Worm (Caenorhabditis elegans) whole organism, L4 larva: Measurements from ENCODE around the gene C28A5.6.

ENCODE experiments used
- D1046.2 ChIP-seq: fragments of 200-800 bp; sonication (Bioruptor generic); IDR thresholded peaks from 2 replicates; pipeline ENCODE4 v1.3.6; 2022; ENCODE audit warnings: missing genetic modification characterization, missing compliant biosample characterization
- F37D6.2 ChIP-seq: sonication (generic microtip); optimal IDR thresholded peaks from 2 replicates; lab custom pipeline; 2016; ENCODE audit warnings: mild to moderate bottlenecking, missing genetic modification characterization, missing compliant biosample characterization
- F44E2.7 ChIP-seq: fragments of 200-800 bp; sonication (Bioruptor generic); IDR thresholded peaks from 2 replicates; pipeline ENCODE4 v2.1.2; 2022; ENCODE audit warnings: missing genetic modification characterization, missing compliant biosample characterization
- F49E8.2 ChIP-seq: sonication (generic microtip); optimal IDR thresholded peaks from 2 replicates; lab custom pipeline; 2016; ENCODE audit warnings: missing compliant biosample characterization, mild to moderate bottlenecking, missing genetic modification characterization, borderline replicate concordance
- T20F7.1 ChIP-seq: fragments of 200-800 bp; sonication (Bioruptor generic); optimal IDR thresholded peaks from 2 replicates; lab custom pipeline; 2018; ENCODE audit warnings: mild to moderate bottlenecking, missing genetic modification characterization, missing compliant biosample characterization
- Y75B8A.6 ChIP-seq: fragments of 200-800 bp; sonication (Bioruptor generic); IDR thresholded peaks from 2 replicates; pipeline ENCODE4 v1.3.6; 2022; ENCODE audit warnings: missing genetic modification reagents, missing genetic modification characterization, missing compliant biosample characterization
- ZK546.5 ChIP-seq, 2 experiments: sonication (generic microtip); optimal IDR thresholded peaks; 2 replicates each; lab custom pipeline; 2017; ENCODE audit warnings: missing biosample characterization in 2 of 2, missing genetic modification characterization in 2 of 2
- aly-2 ChIP-seq: sonication (generic microtip); optimal IDR thresholded peaks from 2 replicates; lab custom pipeline; 2018; ENCODE audit warnings: missing biosample characterization, missing genetic modification characterization
- ama-1 ChIP-seq: fragments of 150-350 bp; optimal IDR thresholded peaks from 2 replicates; lab custom pipeline; 2014; ENCODE audit warnings: inconsistent platforms, mixed read lengths
- arid-1 ChIP-seq: fragments of 200-800 bp; sonication (Bioruptor generic); conservative IDR thresholded peaks from 2 replicates; pipeline ENCODE4 v1.3.6; 2022; ENCODE audit warnings: missing genetic modification reagents, missing genetic modification characterization, missing compliant biosample characterization
- attf-4 ChIP-seq: sonication (generic microtip); optimal IDR thresholded peaks from 3 replicates; lab custom pipeline; 2017; ENCODE audit warnings: missing biosample characterization, missing genetic modification characterization
- ceh-20 ChIP-seq: fragments of 200-800 bp; sonication (Bioruptor generic); IDR thresholded peaks from 2 replicates; pipeline ENCODE4 v1.3.6; 2022; ENCODE audit warnings: missing genetic modification reagents, missing genetic modification characterization, missing compliant biosample characterization
- ceh-28 ChIP-seq: fragments of 150-350 bp; optimal IDR thresholded peaks from 2 replicates; lab custom pipeline; 2014; ENCODE audit warnings: missing biosample characterization, missing genetic modification reagents, missing genetic modification characterization
- ces-1 ChIP-seq: fragments of 150-350 bp; sonication (generic microtip); optimal IDR thresholded peaks from 4 replicates; lab custom pipeline; 2014; ENCODE audit warnings: missing biosample characterization, missing genetic modification reagents, missing genetic modification characterization
- ctbp-1 ChIP-seq: fragments of 200-800 bp; sonication (Bioruptor generic); IDR thresholded peaks from 2 replicates; pipeline ENCODE4 v1.3.6; 2022; ENCODE audit warnings: missing genetic modification reagents, missing genetic modification characterization, missing compliant biosample characterization
- daf-12 ChIP-seq: fragments of 150-350 bp; optimal IDR thresholded peaks from 2 replicates; lab custom pipeline; 2014; ENCODE audit warnings: missing biosample characterization, missing genetic modification reagents, missing genetic modification characterization
- daf-8 ChIP-seq: fragments of 200-800 bp; sonication (Bioruptor generic); IDR thresholded peaks from 2 replicates; pipeline ENCODE4 v1.3.6; 2022; ENCODE audit warnings: missing genetic modification characterization, missing compliant biosample characterization
- dmd-9 ChIP-seq: fragments of 200-800 bp; sonication (Bioruptor generic); IDR thresholded peaks from 2 replicates; pipeline ENCODE4 v1.3.6; 2022; ENCODE audit warnings: missing genetic modification reagents, missing genetic modification characterization, missing compliant biosample characterization
- dpl-1 ChIP-seq: fragments of 150-350 bp; optimal IDR thresholded peaks from 2 replicates; lab custom pipeline; 2014; ENCODE audit warnings: missing biosample characterization, missing genetic modification reagents, missing genetic modification characterization
- egl-27 ChIP-seq: sonication (generic microtip); optimal IDR thresholded peaks from 3 replicates; lab custom pipeline; 2017; ENCODE audit warnings: missing biosample characterization, missing genetic modification reagents, missing genetic modification characterization
- egl-43 ChIP-seq: fragments of 200-800 bp; sonication (Bioruptor generic); IDR thresholded peaks from 2 replicates; pipeline ENCODE4 v1.3.6; 2022; ENCODE audit warnings: missing genetic modification reagents, missing genetic modification characterization, missing compliant biosample characterization
- gei-8 ChIP-seq: fragments of 200-800 bp; sonication (Bioruptor generic); optimal IDR thresholded peaks from 2 replicates; lab custom pipeline; 2018; ENCODE audit warnings: mild to moderate bottlenecking, missing genetic modification characterization, missing compliant biosample characterization
- hif-1 ChIP-seq, 2 experiments: sonication (generic microtip); optimal IDR thresholded peaks; 2 replicates each; lab custom pipeline; 2016 to 2017; ENCODE audit warnings: missing compliant biosample characterization in 2 of 2, missing genetic modification characterization in 2 of 2, missing genetic modification reagents in 2 of 2, missing genotype in 2 of 2, mild to moderate bottlenecking in 1 of 2
- hlh-30 ChIP-seq: sonication (generic microtip); optimal IDR thresholded peaks from 2 replicates; lab custom pipeline; 2017; ENCODE audit warnings: antibody characterized with exemption, mild to moderate bottlenecking, missing genetic modification characterization, missing compliant biosample characterization; ENCODE audit not compliant: insufficient read depth
- lim-7 ChIP-seq: fragments of 200-800 bp; sonication (Bioruptor generic); IDR thresholded peaks from 2 replicates; pipeline ENCODE4 v1.3.6; 2022; ENCODE audit warnings: missing genetic modification characterization, missing compliant biosample characterization
- lin-13 ChIP-seq: fragments of 150-350 bp; optimal IDR thresholded peaks from 2 replicates; lab custom pipeline; 2014; ENCODE audit warnings: missing biosample characterization, missing genetic modification reagents, missing genetic modification characterization
- lin-15B ChIP-seq: fragments of 150-350 bp; sonication (generic microtip); optimal IDR thresholded peaks from 3 replicates; lab custom pipeline; 2014; ENCODE audit warnings: missing biosample characterization, missing genetic modification characterization
- lin-39 ChIP-seq: fragments of 150-350 bp; optimal IDR thresholded peaks from 2 replicates; lab custom pipeline; 2014; ENCODE audit warnings: missing biosample characterization, missing genetic modification reagents, missing genetic modification characterization
- lir-3 ChIP-seq: sonication (generic microtip); optimal IDR thresholded peaks from 2 replicates; lab custom pipeline; 2016; ENCODE audit warnings: mild to moderate bottlenecking, missing genetic modification characterization, missing compliant biosample characterization
- madf-5 ChIP-seq, 2 experiments: fragments of 200-800 bp; sonication (Bioruptor generic); IDR thresholded peaks; 2 replicates each; pipeline ENCODE4 v1.3.6; 2022; ENCODE audit warnings: missing compliant biosample characterization in 2 of 2, missing genetic modification characterization in 2 of 2
- mdt-29 ChIP-seq: fragments of 200-800 bp; sonication (Bioruptor generic); IDR thresholded peaks from 2 replicates; pipeline ENCODE4 v1.3.6; 2022; ENCODE audit warnings: missing genetic modification reagents, missing genetic modification characterization, missing compliant biosample characterization
- mep-1 ChIP-seq: fragments of 150-350 bp; sonication (generic microtip); optimal IDR thresholded peaks from 3 replicates; lab custom pipeline; 2014; ENCODE audit warnings: missing biosample characterization, missing genetic modification characterization
- mxl-2 ChIP-seq: fragments of 200-800 bp; sonication (Bioruptor generic); conservative IDR thresholded peaks from 2 replicates; pipeline ENCODE4 v1.3.6; 2022; ENCODE audit warnings: missing genetic modification reagents, missing genetic modification characterization, missing compliant biosample characterization
- nhr-10 ChIP-seq: fragments of 150-350 bp; optimal IDR thresholded peaks from 2 replicates; lab custom pipeline; 2014; ENCODE audit warnings: missing biosample characterization, missing genetic modification characterization
- nhr-102 ChIP-seq: sonication (generic microtip); optimal IDR thresholded peaks from 2 replicates; lab custom pipeline; 2016; ENCODE audit warnings: mild to moderate bottlenecking, missing genetic modification characterization, moderate library complexity, missing compliant biosample characterization
- nhr-48 ChIP-seq: sonication (generic microtip); optimal IDR thresholded peaks from 2 replicates; lab custom pipeline; 2016; ENCODE audit warnings: mild to moderate bottlenecking, missing genetic modification characterization, missing compliant biosample characterization
- nhr-77 ChIP-seq: fragments of 150-350 bp; optimal IDR thresholded peaks from 2 replicates; lab custom pipeline; 2014; ENCODE audit warnings: missing biosample characterization, missing genetic modification characterization
- pha-4 ChIP-seq, 2 experiments: fragments of 150-350 bp in 1 of 2; fragments of 200-800 bp in 1 of 2; sonication (Bioruptor generic) in 1 of 2; IDR thresholded peaks in 1 of 2; optimal IDR thresholded peaks in 1 of 2; 2 replicates each; pipeline versions ENCODE4 v1.3.6 to Lab custom; 2014 to 2022; ENCODE audit warnings: missing genetic modification characterization in 2 of 2, missing genetic modification reagents in 2 of 2, missing biosample characterization in 1 of 2, missing compliant biosample characterization in 1 of 2
- php-3 ChIP-seq: fragments of 200-800 bp; sonication (Bioruptor generic); IDR thresholded peaks from 2 replicates; pipeline ENCODE4 v1.3.6; 2022; ENCODE audit warnings: missing genetic modification reagents, missing genetic modification characterization, missing compliant biosample characterization
- rbr-2 ChIP-seq: sonication (generic microtip); optimal IDR thresholded peaks from 2 replicates; lab custom pipeline; 2016; ENCODE audit warnings: missing genotype, missing genetic modification characterization, missing compliant biosample characterization
- set-16 ChIP-seq: fragments of 200-800 bp; sonication (Bioruptor generic); IDR thresholded peaks from 2 replicates; pipeline ENCODE4 v1.3.6; 2022; ENCODE audit warnings: missing genetic modification reagents, missing genetic modification characterization, missing compliant biosample characterization
- skn-1 ChIP-seq: fragments of 150-350 bp; optimal IDR thresholded peaks from 2 replicates; lab custom pipeline; 2014; ENCODE audit warnings: missing biosample characterization, missing genetic modification characterization
- snpc-1.2 ChIP-seq: fragments of 200-800 bp; sonication (Bioruptor generic); IDR thresholded peaks from 2 replicates; pipeline ENCODE4 v1.3.6; 2022; ENCODE audit warnings: missing genetic modification reagents, missing genetic modification characterization, missing compliant biosample characterization
- snpc-4 ChIP-seq: fragments of 150-350 bp; optimal IDR thresholded peaks from 2 replicates; lab custom pipeline; 2014; ENCODE audit warnings: missing biosample characterization, missing genetic modification characterization
- tag-97 ChIP-seq: fragments of 200-800 bp; sonication (Bioruptor generic); IDR thresholded peaks from 2 replicates; pipeline ENCODE4 v1.3.6; 2022; ENCODE audit warnings: missing genetic modification characterization, missing compliant biosample characterization
- tra-1 ChIP-seq: fragments of 200-800 bp; sonication (Bioruptor generic); IDR thresholded peaks from 2 replicates; pipeline ENCODE4 v1.3.6; 2022; ENCODE audit warnings: missing genetic modification reagents, missing genetic modification characterization, missing compliant biosample characterization
- unc-130 ChIP-seq: sonication (generic microtip); optimal IDR thresholded peaks from 2 replicates; lab custom pipeline; 2016; ENCODE audit warnings: missing genetic modification reagents, missing genetic modification characterization, missing compliant biosample characterization

Gene C28A5.6

DNA sequence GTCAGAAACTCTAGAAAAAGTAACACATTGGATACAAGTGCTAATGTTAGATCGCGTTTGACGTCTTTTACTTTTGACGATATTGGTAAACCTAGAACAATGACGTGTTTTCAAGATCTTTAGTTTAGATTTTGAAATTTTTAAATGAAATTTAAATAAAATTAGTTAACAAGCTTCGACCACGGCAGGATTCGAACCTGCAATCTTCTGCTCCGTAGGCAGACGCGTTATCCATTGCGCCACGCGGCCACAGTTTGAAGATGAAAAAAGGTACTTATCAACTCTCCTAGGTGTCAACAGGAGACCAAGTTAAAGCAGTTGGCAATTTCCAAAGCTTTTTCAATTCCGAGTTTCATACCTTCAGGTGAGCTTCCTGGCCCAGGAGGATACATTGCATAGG is 20.1 kb upstream of the C28A5.6 start (continued):
- no peak for TF ChIP-seq gei-8
- no peak for TF ChIP-seq snpc-4 (tag; lab: Kevin White, UChicago)
- no peak for TF ChIP-seq rbr-2 (tag; lab: Kevin White, UChicago)
- TF ChIP-seq daf-8 (GFP tag; lab: Robert Waterston, UW) = no peak
- no peak for TF ChIP-seq dpl-1 (GFP tag; lab: Kevin White, UChicago)
- 0 out of 2 replicates have a peak, but pooled peaks have one; percentile 21 for TF ChIP-seq php-3
- TF ChIP-seq nhr-10 (tag; lab: Kevin White, UChicago) = no peak
- TF ChIP-seq hif-1 (tag; optimal IDR thresholded peaks at IDR 0.05; lab: Kevin White, UChicago) = no peak
- no peak for TF ChIP-seq tag-97 (GFP tag; lab: Robert Waterston, UW)
- TF ChIP-seq unc-130 = peak; percentile 51
- TF ChIP-seq ama-1 (lab: Kevin White, UChicago) = no peak
- TF ChIP-seq T20F7.1 (GFP tag; lab: Kevin White, UChicago) = no peak
- TF ChIP-seq lir-3 (tag; lab: Kevin White, UChicago) = no peak
- no peak for TF ChIP-seq ZK546.5 (tag; optimal IDR thresholded peaks at IDR 0.05; lab: Kevin White, UChicago)
- no peak for TF ChIP-seq egl-27 (tag; lab: Kevin White, UChicago)
- no peak for TF ChIP-seq nhr-77 (tag; lab: Kevin White, UChicago)
- TF ChIP-seq mdt-29 = 0 out of 2 replicates have a peak, but pooled peaks have one; percentile 7
- 0 out of 4 replicates have a peak, but pooled peaks have one; percentile 6 to 28 for TF ChIP-seq madf-5 (GFP tag; IDR thresholded peaks at IDR 0.05; lab: Robert Waterston, UW)
- TF ChIP-seq aly-2 (tag; lab: Kevin White, UChicago) = no peak
- TF ChIP-seq arid-1 (GFP tag; lab: Robert Waterston, UW) = peak; percentile 71
- TF ChIP-seq mxl-2 (GFP tag; lab: Robert Waterston, UW) = no peak
- TF ChIP-seq snpc-1.2 (GFP tag; lab: Robert Waterston, UW) = 0 out of 2 replicates have a peak, but pooled peaks have one; percentile 53
- TF ChIP-seq ces-1 = no peak
- no peak for TF ChIP-seq ctbp-1
- TF ChIP-seq ceh-20 (GFP tag; lab: Robert Waterston, UW) = no peak
- TF ChIP-seq mep-1 (tag; lab: Kevin White, UChicago) = no peak
- TF ChIP-seq pha-4 (GFP tag; IDR thresholded peaks at IDR 0.05; lab: Robert Waterston, UW) = peak; percentile 41; the same call in 1 of the 2 replicates
- TF ChIP-seq pha-4 (tag; optimal IDR thresholded peaks at IDR 0.05; lab: Kevin White, UChicago) = no peak
- TF ChIP-seq nhr-102 = peak; percentile 26
- TF ChIP-seq F44E2.7 (GFP tag; lab: Robert Waterston, UW) = no peak
- no peak for TF ChIP-seq F37D6.2 (tag; lab: Kevin White, UChicago)
- TF ChIP-seq daf-12 (tag; lab: Kevin White, UChicago) = no peak
- no peak for TF ChIP-seq lin-13
- no peak for TF ChIP-seq lin-15B (tag; lab: Kevin White, UChicago)
- TF ChIP-seq F49E8.2 (tag; lab: Kevin White, UChicago) = peak; percentile 48
- no peak for TF ChIP-seq set-16 (GFP tag; lab: Robert Waterston, UW)
- TF ChIP-seq egl-43 = 0 out of 2 replicates have a peak, but pooled peaks have one; percentile 41
- TF ChIP-seq attf-4 (tag; lab: Kevin White, UChicago) = no peak
- no peak for TF ChIP-seq lin-39 (tag; lab: Kevin White, UChicago)
- TF ChIP-seq Y75B8A.6 = 0 out of 2 replicates have a peak, but pooled peaks have one; percentile 29
- TF ChIP-seq nhr-48 = peak; percentile 12
- TF ChIP-seq hlh-30 (tag; lab: Kevin White, UChicago) = peak; percentile 6
- no peak for TF ChIP-seq dmd-9 (GFP tag; lab: Robert Waterston, UW)
- no peak for TF ChIP-seq ceh-28 (tag; lab: Kevin White, UChicago)
- peak; percentile 61; the same call in 1 of the 2 replicates for TF ChIP-seq lim-7
- TF ChIP-seq D1046.2 (GFP tag; lab: Robert Waterston, UW) = 0 out of 2 replicates have a peak, but pooled peaks have one; percentile 70
- no peak for TF ChIP-seq skn-1 (tag; lab: Kevin White, UChicago)
- no peak for TF ChIP-seq tra-1 (GFP tag; lab: Robert Waterston, UW)
